Worm (Caenorhabditis elegans): ENCODE data around the gene cyn-11.

Gene cyn-11

ce11 chrII:8747246-8747938 is 31.3 kb upstream of the cyn-11 start (continued):
- no peak for TF ChIP-seq F16B12.6 (tag; optimal IDR thresholded peaks at IDR 0.05)
- TF ChIP-seq skn-1 (tag; optimal IDR thresholded peaks at IDR 0.05): no peak
- no peak for TF ChIP-seq aha-1 (tag; optimal IDR thresholded peaks at IDR 0.05)
- no peak for TF ChIP-seq aly-2 (tag; optimal IDR thresholded peaks at IDR 0.05)
- TF ChIP-seq unc-62 (GFP tag; optimal IDR thresholded peaks at IDR 0.05): no peak
- TF ChIP-seq Y116A8C.19 (tag; optimal IDR thresholded peaks at IDR 0.05; ENCODE audit: borderline replicate concordance): no peak
- TF ChIP-seq ztf-4 (tag; optimal IDR thresholded peaks at IDR 0.05): peak; percentile 67
- no peak for TF ChIP-seq isw-1 (GFP tag; IDR thresholded peaks at IDR 0.05)
- no peak for TF ChIP-seq ces-1 (GFP tag; optimal IDR thresholded peaks at IDR 0.05)
- no peak for TF ChIP-seq snpc-4 (tag; optimal IDR thresholded peaks at IDR 0.05)
- peak; percentile 23 for TF ChIP-seq rnt-1 (tag; optimal IDR thresholded peaks at IDR 0.05)
- TF ChIP-seq unc-130 (tag; optimal IDR thresholded peaks at IDR 0.05): no peak
- no peak for TF ChIP-seq mdl-1 (tag; optimal IDR thresholded peaks at IDR 0.05)
- no peak for TF ChIP-seq egl-13 (tag; optimal IDR thresholded peaks at IDR 0.05)
- TF ChIP-seq nhr-77 (tag; optimal IDR thresholded peaks at IDR 0.05): no peak
- peak; percentile 2 for TF ChIP-seq dsc-1 (tag; optimal IDR thresholded peaks at IDR 0.05)
- TF ChIP-seq efl-3 (GFP tag; optimal IDR thresholded peaks at IDR 0.05): no peak
- TF ChIP-seq tlp-1 (tag; optimal IDR thresholded peaks at IDR 0.05): no peak
- peak; percentile 41 for TF ChIP-seq lin-14 (GFP tag; optimal IDR thresholded peaks at IDR 0.05)
- TF ChIP-seq xbp-1 (tag; optimal IDR thresholded peaks at IDR 0.05): no peak
- TF ChIP-seq blmp-1 (tag; optimal IDR thresholded peaks at IDR 0.05): no peak
- TF ChIP-seq vab-15 (tag; optimal IDR thresholded peaks at IDR 0.05): no peak
- TF ChIP-seq lin-15B (tag; optimal IDR thresholded peaks at IDR 0.05): no peak
- TF ChIP-seq nhr-47 (tag; optimal IDR thresholded peaks at IDR 0.05): peak; percentile 73
- no peak for TF ChIP-seq ceh-63 (GFP tag; optimal IDR thresholded peaks at IDR 0.05)
- peak in 1 of 2 experiments; percentile 65 for TF ChIP-seq lin-35 (GFP tag; optimal IDR thresholded peaks at IDR 0.05)
- TF ChIP-seq jun-1 (tag; optimal IDR thresholded peaks at IDR 0.05): no peak
- no peak for TF ChIP-seq fkh-4 (tag; optimal IDR thresholded peaks at IDR 0.05; ENCODE audit: borderline replicate concordance)
- peak; percentile 41 for TF ChIP-seq tbx-2 (tag; optimal IDR thresholded peaks at IDR 0.05)
- no peak for TF ChIP-seq zag-1 (tag; optimal IDR thresholded peaks at IDR 0.05)
- TF ChIP-seq ceh-88 (GFP tag; IDR thresholded peaks at IDR 0.05): no peak; the same call in 1 of the 2 replicates
- TF ChIP-seq ama-1 (optimal IDR thresholded peaks at IDR 0.05): peak; percentile 90
- no peak for TF ChIP-seq egl-27 (tag; optimal IDR thresholded peaks at IDR 0.05)

- TF ChIP-seq snu-23 (GFP tag; optimal IDR thresholded peaks at IDR 0.05) (peak; percentile 11), elt-3 (tag; optimal IDR thresholded peaks at IDR 0.05) (no peak)
Observed at ce11 chrII:8746298-8746775, 30.3 kb upstream of the cyn-11 start.

DNA sequence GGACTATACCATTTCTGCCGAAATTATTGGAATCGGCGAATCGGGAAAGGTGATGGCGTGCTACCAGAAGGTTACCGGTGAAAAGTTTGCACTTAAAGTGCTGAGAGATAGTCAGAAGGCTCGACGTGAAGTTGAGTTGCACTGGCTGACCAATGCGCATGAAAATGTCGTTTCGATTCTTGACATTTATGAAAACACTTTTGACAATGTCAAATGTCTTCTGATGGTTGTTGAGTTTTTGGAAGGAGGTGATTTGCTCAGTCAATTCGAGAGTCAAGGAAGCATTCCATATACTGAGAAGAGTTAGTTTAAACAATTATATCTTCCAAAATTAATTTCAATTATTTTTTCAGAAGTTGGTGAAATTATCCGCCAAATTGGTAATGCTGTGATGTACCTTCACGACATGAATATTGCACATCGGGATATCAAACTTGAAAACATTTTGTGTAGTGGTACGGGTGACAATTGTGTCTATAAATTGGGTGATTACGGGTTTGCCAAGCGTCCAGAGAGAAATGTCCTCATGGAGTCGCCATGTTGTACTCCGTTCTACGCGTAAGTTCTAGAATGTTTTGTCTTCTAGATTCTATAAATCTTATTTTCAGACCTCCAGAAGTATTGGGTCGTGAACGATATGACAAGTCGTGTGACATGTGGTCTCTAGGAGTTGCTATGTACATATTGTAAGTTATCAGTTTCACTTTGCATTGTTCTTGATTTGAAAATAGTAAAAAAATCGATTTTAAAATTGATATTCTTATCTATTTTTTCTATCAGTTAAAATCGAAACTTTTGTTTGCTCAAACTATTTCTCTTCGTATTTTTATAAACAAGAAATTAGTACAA is 29.6 kb upstream of the cyn-11 start:
- TF ChIP-seq rnt-1 (tag; optimal IDR thresholded peaks at IDR 0.05) (peak; percentile 23), nhr-76 (tag; optimal IDR thresholded peaks at IDR 0.05) (no peak), grh-1 (GFP tag; IDR thresholded peaks at IDR 0.05) (no peak), lir-3 (tag; optimal IDR thresholded peaks at IDR 0.05; ENCODE audit: poor library complexity) (peak; percentile 23), elt-2 (tag; optimal IDR thresholded peaks at IDR 0.05) (peak; percentile 39), efl-1 (optimal IDR thresholded peaks at IDR 0.05) (no peak), efl-1 (GFP tag; optimal IDR thresholded peaks at IDR 0.05 in 1 of 2) (peak in 1 of 2 experiments; percentile 15), ama-1 (optimal IDR thresholded peaks at IDR 0.05) (peak; percentile 34), mab-9 (GFP tag; IDR thresholded peaks at IDR 0.05) (no peak), C04F5.9 (tag; optimal IDR thresholded peaks at IDR 0.05) (peak; percentile 15), nhr-85 (tag) (peak; percentile 47), ceh-8 (GFP tag; optimal IDR thresholded peaks at IDR 0.05) (no peak), lin-35 (GFP tag; optimal IDR thresholded peaks at IDR 0.05) (no peak)
